Fruit fly (Drosophila melanogaster) whole organism, wandering third instar larva: ENCODE measurements around the gene CG3061.

Source experiments
- Abd-B ChIP-seq: fragments of >200 bp; optimal IDR thresholded peaks from 2 replicates; lab custom pipeline; 2017; ENCODE audit warnings: missing biosample characterization, missing genetic modification characterization
- CG32264 ChIP-seq: fragments of 200-800 bp; sonication (Bioruptor generic); optimal IDR thresholded peaks from 2 replicates; lab custom pipeline; 2016; ENCODE audit warnings: missing biosample characterization, missing genetic modification characterization
- CG9705 ChIP-seq: fragments of 200-800 bp; sonication (Bioruptor generic); optimal IDR thresholded peaks from 2 replicates; lab custom pipeline; 2018; ENCODE audit warnings: missing biosample characterization, mild to moderate bottlenecking, missing genetic modification characterization
- CrebA ChIP-seq: fragments of 200-800 bp; sonication (Bioruptor generic); optimal IDR thresholded peaks from 2 replicates; lab custom pipeline; 2016; ENCODE audit warnings: missing biosample characterization, mild to moderate bottlenecking, missing genetic modification characterization, borderline replicate concordance
- Dif ChIP-seq: fragments of 200-275, 200-300 bp; sonication (Bioruptor generic); optimal IDR thresholded peaks from 2 replicates; lab custom pipeline; 2018; ENCODE audit warnings: missing biosample characterization, missing genetic modification characterization; ENCODE audit not compliant: partially characterized antibody
- GATAd ChIP-seq: sonication (Bioruptor generic); optimal IDR thresholded peaks from 2 replicates; lab custom pipeline; 2016; ENCODE audit warnings: missing biosample characterization, missing genetic modification characterization
- HLH106 ChIP-seq: fragments of 200-800 bp; optimal IDR thresholded peaks from 3 replicates; lab custom pipeline; 2019; ENCODE audit warnings: missing biosample characterization, mild to moderate bottlenecking, missing genetic modification characterization, moderate library complexity
- Hr78 ChIP-seq: fragments of >200 bp; optimal IDR thresholded peaks from 2 replicates; lab custom pipeline; 2017; ENCODE audit warnings: missing biosample characterization, missing genetic modification characterization
- Hr83 ChIP-seq: fragments of 200-300 bp; sonication (Bioruptor generic); optimal IDR thresholded peaks from 2 replicates; lab custom pipeline; 2016; ENCODE audit warnings: missing biosample characterization, mild to moderate bottlenecking, missing genetic modification characterization, moderate library complexity; ENCODE audit not compliant: poor library complexity, severe bottlenecking
- Jra ChIP-seq: sonication (Bioruptor generic); optimal IDR thresholded peaks from 2 replicates; lab custom pipeline; 2016; ENCODE audit warnings: missing biosample characterization, missing genetic modification characterization
- Mio ChIP-seq: sonication (Bioruptor generic); optimal IDR thresholded peaks from 2 replicates; lab custom pipeline; 2016; ENCODE audit warnings: missing biosample characterization, missing genetic modification characterization
- Myc ChIP-seq: fragments of >200 bp; optimal IDR thresholded peaks from 2 replicates; lab custom pipeline; 2017
- N ChIP-seq: fragments of >200 bp; optimal IDR thresholded peaks from 2 replicates; lab custom pipeline; 2018; ENCODE audit warnings: missing biosample characterization, missing external identifiers, missing genetic modification characterization
- OdsH ChIP-seq: fragments of 200-800 bp; sonication (Bioruptor generic); optimal IDR thresholded peaks from 2 replicates; lab custom pipeline; 2016; ENCODE audit warnings: missing biosample characterization, mild to moderate bottlenecking, missing genetic modification characterization
- Rel ChIP-seq, 2 experiments: fragments of 200-800 bp; sonication (Bioruptor generic) in 1 of 2; optimal IDR thresholded peaks; 2 replicates in 1 of 2; 3 replicates in 1 of 2; lab custom pipeline; 2016 to 2019; ENCODE audit warnings: mild to moderate bottlenecking in 2 of 2, missing biosample characterization in 2 of 2, missing genetic modification characterization in 2 of 2, moderate library complexity in 1 of 2
- Sp1 ChIP-seq: fragments of 200-800 bp; sonication (Bioruptor generic); optimal IDR thresholded peaks from 3 replicates; lab custom pipeline; 2019; ENCODE audit warnings: missing biosample characterization, mild to moderate bottlenecking, missing genetic modification characterization, moderate library complexity
- Vsx2 ChIP-seq: fragments of 200-300, 225-300 bp; sonication (Bioruptor generic); optimal IDR thresholded peaks from 2 replicates; lab custom pipeline; 2018; ENCODE audit warnings: missing biosample characterization, missing genetic modification characterization; ENCODE audit not compliant: partially characterized antibody
- br ChIP-seq: fragments of 200-800 bp; sonication (Bioruptor generic); optimal IDR thresholded peaks from 2 replicates; lab custom pipeline; 2016; ENCODE audit warnings: missing biosample characterization, missing genetic modification characterization
- brk ChIP-seq: fragments of 200-800 bp; sonication (Bioruptor generic); optimal IDR thresholded peaks from 2 replicates; lab custom pipeline; 2016; ENCODE audit warnings: missing biosample characterization, mild to moderate bottlenecking, missing genetic modification characterization
- dl ChIP-seq, 2 experiments: fragments of 175-275, 200-275 bp in 1 of 2; fragments of 200-275 bp in 1 of 2; sonication (Bioruptor generic); optimal IDR thresholded peaks; lab custom pipeline; 2018; ENCODE audit warnings: mild to moderate bottlenecking in 2 of 2, missing biosample characterization in 2 of 2, missing genetic modification characterization in 2 of 2, moderate library complexity in 2 of 2; ENCODE audit not compliant: partially characterized antibody in 2 of 2, insufficient read depth in 1 of 2
- dmrt93B ChIP-seq: fragments of 200-800 bp; sonication (Bioruptor generic); optimal IDR thresholded peaks from 2 replicates; lab custom pipeline; 2018; ENCODE audit warnings: missing biosample characterization, mild to moderate bottlenecking, missing genetic modification characterization
- dsf ChIP-seq: sonication (Bioruptor generic); optimal IDR thresholded peaks from 2 replicates; lab custom pipeline; 2016; ENCODE audit warnings: missing biosample characterization, missing genetic modification characterization, borderline replicate concordance
- ey ChIP-seq: fragments of 200-800 bp; sonication (Bioruptor generic); optimal IDR thresholded peaks from 2 replicates; lab custom pipeline; 2016; ENCODE audit warnings: missing biosample characterization, missing genetic modification characterization
- foxo ChIP-seq, 2 experiments: fragments of 200-800 bp; sonication (Bioruptor generic); optimal IDR thresholded peaks; 2 replicates in 1 of 2; 3 replicates in 1 of 2; lab custom pipeline; 2016 to 2017; ENCODE audit warnings: missing biosample characterization in 2 of 2, missing genetic modification characterization in 2 of 2
- fru ChIP-seq: fragments of 200-800 bp; sonication (Bioruptor generic); optimal IDR thresholded peaks from 3 replicates; lab custom pipeline; 2016; ENCODE audit warnings: missing biosample characterization, mild to moderate bottlenecking, missing genetic modification characterization
- h ChIP-seq: fragments of 200-800 bp; sonication (Bioruptor generic); optimal IDR thresholded peaks from 3 replicates; lab custom pipeline; 2016; ENCODE audit warnings: missing biosample characterization, mild to moderate bottlenecking, missing genetic modification characterization
- jim ChIP-seq: fragments of 175-275, 200-325 bp; sonication (Bioruptor generic); optimal IDR thresholded peaks from 2 replicates; lab custom pipeline; 2016; ENCODE audit warnings: missing biosample characterization, mild to moderate bottlenecking, missing genetic modification characterization
- lola ChIP-seq: fragments of >200 bp; optimal IDR thresholded peaks from 2 replicates; lab custom pipeline; 2017; ENCODE audit warnings: missing biosample characterization, missing genetic modification characterization
- pan ChIP-seq: fragments of >200 bp; optimal IDR thresholded peaks from 2 replicates; lab custom pipeline; 2017
- psq ChIP-seq: fragments of 200-800 bp; sonication (Bioruptor generic); optimal IDR thresholded peaks from 3 replicates; lab custom pipeline; 2017; ENCODE audit warnings: missing biosample characterization, mild to moderate bottlenecking, missing genetic modification characterization, moderate library complexity
- rgr ChIP-seq: fragments of 200-800 bp; sonication (Bioruptor generic); optimal IDR thresholded peaks from 3 replicates; lab custom pipeline; 2016; ENCODE audit warnings: missing biosample characterization, mild to moderate bottlenecking, missing genetic modification characterization
- sage ChIP-seq: fragments of 200-800 bp; sonication (Bioruptor generic); optimal IDR thresholded peaks from 2 replicates; lab custom pipeline; 2016; ENCODE audit warnings: missing biosample characterization, mild to moderate bottlenecking, missing genetic modification characterization
- sv ChIP-seq: fragments of 200-800 bp; sonication (Bioruptor generic); optimal IDR thresholded peaks from 3 replicates; lab custom pipeline; 2016; ENCODE audit warnings: missing biosample characterization, missing genetic modification characterization
- tai ChIP-seq: sonication (Bioruptor generic); optimal IDR thresholded peaks from 2 replicates; lab custom pipeline; 2016; ENCODE audit warnings: missing biosample characterization, missing genetic modification characterization
- usp ChIP-seq: fragments of >200 bp; optimal IDR thresholded peaks from 2 replicates; lab custom pipeline; 2017; ENCODE audit warnings: missing biosample characterization, missing genetic modification characterization
- woc ChIP-seq: sonication (Bioruptor generic); optimal IDR thresholded peaks from 2 replicates; lab custom pipeline; 2016; ENCODE audit warnings: missing biosample characterization, mild to moderate bottlenecking, missing genetic modification characterization

The CG3061 gene

dm6 chr3R:14003845-14004244 lies 28.3 kb upstream of the CG3061 start:
- no peak for TF ChIP-seq CG9705 (GFP tag; lab: Kevin White, UChicago)
- TF ChIP-seq Hr78 = no peak
- TF ChIP-seq fru (GFP tag; lab: Kevin White, UChicago) = no peak

- no peak for TF ChIP-seq psq (GFP tag; lab: Kevin White, UChicago)
- no peak for TF ChIP-seq Sp1 (GFP tag; lab: Kevin White, UChicago)
- TF ChIP-seq Abd-B = no peak
- TF ChIP-seq br = no peak
- TF ChIP-seq sage (GFP tag; lab: Kevin White, UChicago) = no peak
- no peak for TF ChIP-seq CG9705 (GFP tag; lab: Kevin White, UChicago)
- TF ChIP-seq OdsH = no peak
- no peak for TF ChIP-seq foxo (GFP tag; optimal IDR thresholded peaks at IDR 0.05; lab: Kevin White, UChicago)
- no peak for TF ChIP-seq Hr83 (GFP tag; lab: Kevin White, UChicago)
- TF ChIP-seq lola (GFP tag; lab: Kevin White, UChicago) = no peak
- no peak for TF ChIP-seq N (GFP tag; lab: Kevin White, UChicago)
- TF ChIP-seq h (GFP tag; lab: Kevin White, UChicago) = no peak
- TF ChIP-seq dsf = no peak
These were observed 27.0 kb upstream of the CG3061 start for dm6 chr3R:14005152-14005551.

dm6 chr3R:14006224-14006892 lies 25.8 kb upstream of the CG3061 start:
- TF ChIP-seq br = peak; percentile 59
- no peak for TF ChIP-seq foxo (GFP tag; optimal IDR thresholded peaks at IDR 0.05; lab: Kevin White, UChicago)
- TF ChIP-seq brk (GFP tag; lab: Kevin White, UChicago) = no peak
- TF ChIP-seq fru (GFP tag; lab: Kevin White, UChicago) = peak; percentile 53
- TF ChIP-seq Sp1 (GFP tag; lab: Kevin White, UChicago) = peak; percentile 51
- no peak for TF ChIP-seq dsf
- TF ChIP-seq sv = no peak
- no peak for TF ChIP-seq Jra (GFP tag; lab: Kevin White, UChicago)
- no peak for TF ChIP-seq N (GFP tag; lab: Kevin White, UChicago)
- peak; percentile 29 for TF ChIP-seq sage (GFP tag; lab: Kevin White, UChicago)
- TF ChIP-seq ey (GFP tag; lab: Kevin White, UChicago) = peak; percentile 39
- peak; percentile 55 for TF ChIP-seq psq (GFP tag; lab: Kevin White, UChicago)
- peak; percentile 19 for TF ChIP-seq Hr83 (GFP tag; lab: Kevin White, UChicago)
- no peak for TF ChIP-seq Rel (GFP tag; optimal IDR thresholded peaks at IDR 0.05; lab: Kevin White, UChicago)
- TF ChIP-seq Rel (tag; optimal IDR thresholded peaks at IDR 0.05; lab: Kevin White, UChicago) = peak; percentile 81
- peak; percentile 20 for TF ChIP-seq CG32264 (GFP tag; lab: Kevin White, UChicago)
- TF ChIP-seq CrebA (GFP tag; lab: Kevin White, UChicago) = peak; percentile 61
- no peak for TF ChIP-seq Mio (GFP tag; lab: Kevin White, UChicago)
- peak; percentile 63 for TF ChIP-seq h (GFP tag; lab: Kevin White, UChicago)
- no peak for TF ChIP-seq CG9705 (GFP tag; lab: Kevin White, UChicago)
- peak; percentile 1 for TF ChIP-seq HLH106
- peak in 1 of 2 experiments; percentile 17 for TF ChIP-seq dl (GFP tag; optimal IDR thresholded peaks at IDR 0.05; lab: Kevin White, UChicago; ENCODE audit: insufficient read depth in 1 of 2, partially characterized antibody in 2 of 2)
- no peak for TF ChIP-seq tai (GFP tag; lab: Kevin White, UChicago)
- peak; percentile 60 for TF ChIP-seq rgr (GFP tag; lab: Kevin White, UChicago)
- TF ChIP-seq lola (GFP tag; lab: Kevin White, UChicago) = no peak
- TF ChIP-seq pan (lab: Kevin White, UChicago) = no peak
- peak; percentile 63 for TF ChIP-seq OdsH
- TF ChIP-seq Abd-B = no peak

- TF ChIP-seq psq (GFP tag; lab: Kevin White, UChicago) (peak; percentile 41), tai (GFP tag; lab: Kevin White, UChicago) (peak; percentile 59), jim (GFP tag; lab: Kevin White, UChicago) (no peak), Myc (lab: Kevin White, UChicago) (no peak), Vsx2 (GFP tag; lab: Kevin White, UChicago) (no peak), Hr83 (GFP tag; lab: Kevin White, UChicago) (no peak), foxo (GFP tag; optimal IDR thresholded peaks at IDR 0.05; lab: Kevin White, UChicago) (peak in 1 of 2 experiments; percentile 55), lola (GFP tag; lab: Kevin White, UChicago) (no peak), brk (GFP tag; lab: Kevin White, UChicago) (peak; percentile 5), br (no peak), ey (GFP tag; lab: Kevin White, UChicago) (peak; percentile 64), Dif (GFP tag; lab: Kevin White, UChicago) (no peak), OdsH (peak; percentile 56), fru (GFP tag; lab: Kevin White, UChicago) (peak; percentile 30), dl (GFP tag; optimal IDR thresholded peaks at IDR 0.05; lab: Kevin White, UChicago; ENCODE audit: insufficient read depth in 1 of 2, partially characterized antibody in 2 of 2) (no peak), usp (no peak), rgr (GFP tag; lab: Kevin White, UChicago) (peak; percentile 64), CrebA (GFP tag; lab: Kevin White, UChicago) (no peak), dmrt93B (peak; percentile 57), Sp1 (GFP tag; lab: Kevin White, UChicago) (peak; percentile 76), GATAd (peak; percentile 4), pan (lab: Kevin White, UChicago) (no peak), N (GFP tag; lab: Kevin White, UChicago) (no peak), Abd-B (no peak), woc (GFP tag; lab: Kevin White, UChicago) (no peak), h (GFP tag; lab: Kevin White, UChicago) (peak; percentile 41), Rel (GFP tag; optimal IDR thresholded peaks at IDR 0.05; lab: Kevin White, UChicago) (peak; percentile 5), Rel (tag; optimal IDR thresholded peaks at IDR 0.05; lab: Kevin White, UChicago) (no peak), CG32264 (GFP tag; lab: Kevin White, UChicago) (peak; percentile 22), Hr78 (no peak), dsf (no peak), HLH106 (peak; percentile 34), sv (no peak)
These were observed 25.3 kb upstream of the CG3061 start for dm6 chr3R:14006893-14007255.
